Fruit fly (Drosophila melanogaster) whole organism, embryonic: Measurements from ENCODE around the gene Cep290.

Experiments used
- Bteb2 ChIP-seq: fragments of 200-800 bp; sonication (Bioruptor generic); optimal IDR thresholded peaks from 2 replicates; lab custom pipeline; 2016; ENCODE audit warnings: missing biosample characterization, missing genetic modification characterization
- CG11398 ChIP-seq: fragments of 200-800 bp; sonication (Bioruptor generic); optimal IDR thresholded peaks from 2 replicates; lab custom pipeline; 2016; ENCODE audit warnings: missing biosample characterization, missing genetic modification characterization
- CG14014 ChIP-seq: fragments of 200-800 bp; sonication (Bioruptor generic); IDR thresholded peaks from 2 replicates; pipeline ENCODE4 v1.3.6; 2022; ENCODE audit warnings: missing biosample characterization, missing genetic modification characterization
- CG16863 ChIP-seq: fragments of 200-800 bp; sonication (Bioruptor generic); optimal IDR thresholded peaks from 3 replicates; lab custom pipeline; 2016; ENCODE audit warnings: missing biosample characterization, missing genetic modification characterization
- CG17912 ChIP-seq: fragments of 200-800 bp; sonication (Bioruptor generic); optimal IDR thresholded peaks from 2 replicates; lab custom pipeline; 2018; ENCODE audit warnings: missing biosample characterization, mild to moderate bottlenecking, missing genetic modification characterization
- CG1792 ChIP-seq: fragments of 200-800 bp; sonication (Bioruptor generic); optimal IDR thresholded peaks from 2 replicates; lab custom pipeline; 2016; ENCODE audit warnings: missing biosample characterization, missing genetic modification characterization
- CG2889 ChIP-seq: fragments of 200-800 bp; sonication (Bioruptor generic); IDR thresholded peaks from 3 replicates; pipeline ENCODE4 v1.3.6; 2022; ENCODE audit warnings: missing biosample characterization, missing genetic modification characterization
- CG30431 ChIP-seq: fragments of 200-800 bp; sonication (Bioruptor generic); optimal IDR thresholded peaks from 2 replicates; lab custom pipeline; 2017; ENCODE audit warnings: missing biosample characterization, missing genetic modification characterization
- CG3407 ChIP-seq: fragments of 200-800 bp; sonication (Bioruptor generic); optimal IDR thresholded peaks from 2 replicates; lab custom pipeline; 2018; ENCODE audit warnings: missing biosample characterization, mild to moderate bottlenecking, missing genetic modification characterization
- CG34376 ChIP-seq: fragments of 200-800 bp; sonication (Bioruptor generic); optimal IDR thresholded peaks from 2 replicates; lab custom pipeline; 2018; ENCODE audit warnings: missing biosample characterization, mild to moderate bottlenecking, missing genetic modification characterization
- CG4282 ChIP-seq: fragments of 200-800 bp; sonication (Bioruptor generic); optimal IDR thresholded peaks from 2 replicates; lab custom pipeline; 2016; ENCODE audit warnings: missing biosample characterization, missing genetic modification characterization
- CG43689 ChIP-seq: fragments of 200-800 bp; sonication (Bioruptor generic); IDR thresholded peaks from 2 replicates; pipeline ENCODE4 v1.3.6; 2022; ENCODE audit warnings: missing biosample characterization, missing genetic modification characterization
- CG4424 ChIP-seq: fragments of 200-800 bp; sonication (Bioruptor generic); optimal IDR thresholded peaks from 3 replicates; lab custom pipeline; 2016; ENCODE audit warnings: missing biosample characterization, missing genetic modification characterization
- CG6175 ChIP-seq: fragments of 200-800 bp; sonication (Bioruptor generic); IDR thresholded peaks from 3 replicates; pipeline ENCODE4 v1.3.6; 2022; ENCODE audit warnings: missing biosample characterization, missing genetic modification characterization
- CG6683 ChIP-seq: fragments of 200-800 bp; sonication (Bioruptor generic); optimal IDR thresholded peaks from 2 replicates; lab custom pipeline; 2017; ENCODE audit warnings: missing biosample characterization, mild to moderate bottlenecking, missing genetic modification characterization, missing genetic modification reagents
- CG7556 ChIP-seq: fragments of 200-800 bp; sonication (Bioruptor generic); optimal IDR thresholded peaks from 2 replicates; lab custom pipeline; 2017; ENCODE audit warnings: missing biosample characterization, mild to moderate bottlenecking, missing genetic modification characterization
- CG7786 ChIP-seq: fragments of 200-800 bp; sonication (Bioruptor generic); optimal IDR thresholded peaks from 2 replicates; lab custom pipeline; 2016; ENCODE audit warnings: missing biosample characterization, missing genetic modification characterization
- CG7963 ChIP-seq: fragments of 200-800 bp; sonication (Bioruptor generic); IDR thresholded peaks from 3 replicates; pipeline ENCODE4 v1.3.6; 2022; ENCODE audit warnings: missing biosample characterization, missing genetic modification characterization; ENCODE audit not compliant: partially characterized antibody
- CG7987 ChIP-seq: fragments of 200-800 bp; sonication (Bioruptor generic); optimal IDR thresholded peaks from 2 replicates; lab custom pipeline; 2018; ENCODE audit warnings: missing biosample characterization, mild to moderate bottlenecking, missing genetic modification characterization, moderate library complexity
- CG8765 ChIP-seq: fragments of 200-800 bp; sonication (Bioruptor generic); IDR thresholded peaks from 2 replicates; pipeline ENCODE4 v1.3.6; 2022; ENCODE audit warnings: missing biosample characterization, missing genetic modification characterization
- CG9609 ChIP-seq: fragments of 200-800 bp; sonication (Bioruptor generic); optimal IDR thresholded peaks from 3 replicates; lab custom pipeline; 2016; ENCODE audit warnings: missing biosample characterization, missing genetic modification characterization
- CrebB ChIP-seq: fragments of 200-800 bp; sonication (Bioruptor generic); optimal IDR thresholded peaks from 3 replicates; lab custom pipeline; 2018; ENCODE audit warnings: missing biosample characterization, mild to moderate bottlenecking, missing genetic modification characterization
- Dll ChIP-seq: fragments of 200-800 bp; sonication (Bioruptor generic); IDR thresholded peaks from 4 replicates; pipeline ENCODE4 v1.3.6; 2022; ENCODE audit warnings: missing biosample characterization, missing genetic modification characterization; ENCODE audit not compliant: partially characterized antibody
- HLH4C ChIP-seq: fragments of 200-800 bp; sonication (Bioruptor generic); IDR thresholded peaks from 3 replicates; pipeline ENCODE4 v1.3.6; 2022; ENCODE audit warnings: missing biosample characterization, missing genetic modification characterization; ENCODE audit not compliant: partially characterized antibody
- HLHmδ ChIP-seq: fragments of 200-800 bp; sonication (Bioruptor generic); optimal IDR thresholded peaks from 2 replicates; lab custom pipeline; 2018; ENCODE audit warnings: missing biosample characterization, mild to moderate bottlenecking, missing genetic modification characterization, moderate library complexity
- HmgZ ChIP-seq: fragments of 200-800 bp; sonication (Bioruptor generic); optimal IDR thresholded peaks from 2 replicates; lab custom pipeline; 2018; ENCODE audit warnings: missing biosample characterization, mild to moderate bottlenecking, missing genetic modification characterization
- Hsf ChIP-seq: fragments of 200-800 bp; sonication (Bioruptor generic); optimal IDR thresholded peaks from 3 replicates; lab custom pipeline; 2016; ENCODE audit warnings: missing biosample characterization, missing genetic modification characterization
- Jarid2 ChIP-seq: fragments of 200-800 bp; sonication (Bioruptor generic); optimal IDR thresholded peaks from 3 replicates; lab custom pipeline; 2017; ENCODE audit warnings: mild to moderate bottlenecking, missing biosample characterization, missing genetic modification reagents, missing genetic modification characterization
- Sin3A ChIP-seq: fragments of >200 bp; optimal IDR thresholded peaks from 2 replicates; lab custom pipeline; 2018
- Spps ChIP-seq: fragments of 200-800 bp; sonication (Bioruptor generic); optimal IDR thresholded peaks from 2 replicates; lab custom pipeline; 2018; ENCODE audit warnings: missing biosample characterization, mild to moderate bottlenecking, missing genetic modification characterization
- Usf ChIP-seq: fragments of 200-800 bp; sonication (Bioruptor generic); optimal IDR thresholded peaks from 2 replicates; lab custom pipeline; 2017; ENCODE audit warnings: missing genotype, missing biosample characterization, missing genetic modification characterization
- dati ChIP-seq: fragments of 200-800 bp; sonication (Bioruptor generic); IDR thresholded peaks from 2 replicates; pipeline ENCODE4 v1.3.6; 2022; ENCODE audit warnings: missing biosample characterization, missing genetic modification characterization
- dmrt11E ChIP-seq: fragments of 200-800 bp; sonication (Bioruptor generic); optimal IDR thresholded peaks from 3 replicates; lab custom pipeline; 2018; ENCODE audit warnings: missing biosample characterization, mild to moderate bottlenecking, missing genetic modification characterization, moderate library complexity
- fd64A ChIP-seq: fragments of 200-800 bp; sonication (Bioruptor generic); optimal IDR thresholded peaks from 3 replicates; lab custom pipeline; 2018; ENCODE audit warnings: missing biosample characterization, mild to moderate bottlenecking, missing genetic modification characterization
- fu2 ChIP-seq: fragments of 200-800 bp; sonication (Bioruptor generic); optimal IDR thresholded peaks from 2 replicates; lab custom pipeline; 2016; ENCODE audit warnings: missing biosample characterization, missing genetic modification characterization
- gsb-n ChIP-seq: fragments of 200-800 bp; sonication (Bioruptor generic); optimal IDR thresholded peaks from 3 replicates; lab custom pipeline; 2018; ENCODE audit warnings: missing biosample characterization, mild to moderate bottlenecking, missing genetic modification characterization
- knrl ChIP-seq: fragments of 200-800 bp; sonication (Bioruptor generic); IDR thresholded peaks from 3 replicates; pipeline ENCODE4 v1.3.6; 2022; ENCODE audit warnings: missing biosample characterization, missing genetic modification characterization; ENCODE audit not compliant: partially characterized antibody
- lbe ChIP-seq: fragments of 200-800 bp; sonication (Bioruptor generic); optimal IDR thresholded peaks from 2 replicates; lab custom pipeline; 2016; ENCODE audit warnings: missing biosample characterization, mild to moderate bottlenecking, missing genetic modification characterization
- lmd ChIP-seq: fragments of 200-800 bp; sonication (Bioruptor generic); IDR thresholded peaks from 2 replicates; pipeline ENCODE4 v1.3.6; 2022; ENCODE audit warnings: missing biosample characterization, missing genetic modification characterization
- nau ChIP-seq: fragments of 200-800 bp; sonication (Bioruptor generic); optimal IDR thresholded peaks from 3 replicates; lab custom pipeline; 2017; ENCODE audit warnings: missing biosample characterization, mild to moderate bottlenecking, missing genetic modification characterization, missing genetic modification reagents
- p53 ChIP-seq: fragments of 200-800 bp; sonication (Bioruptor generic); optimal IDR thresholded peaks from 2 replicates; lab custom pipeline; 2016; ENCODE audit warnings: missing biosample characterization, missing genetic modification characterization
- ranshi ChIP-seq: fragments of 200-800 bp; sonication (Bioruptor generic); IDR thresholded peaks from 2 replicates; pipeline ENCODE4 v1.3.6; 2022; ENCODE audit warnings: missing biosample characterization, missing genetic modification characterization
- repo ChIP-seq: fragments of 200-800 bp; sonication (Bioruptor generic); optimal IDR thresholded peaks from 2 replicates; lab custom pipeline; 2016; ENCODE audit warnings: missing biosample characterization, missing genetic modification characterization
- rib ChIP-seq: fragments of 200-800 bp; sonication (Bioruptor generic); IDR thresholded peaks from 2 replicates; pipeline ENCODE4 v1.3.6; 2022; ENCODE audit warnings: missing biosample characterization, missing genetic modification characterization
- sim ChIP-seq: fragments of 200-800 bp; sonication (Bioruptor generic); IDR thresholded peaks from 2 replicates; pipeline ENCODE4 v1.3.6; 2022; ENCODE audit warnings: missing biosample characterization, missing genetic modification characterization
- trh ChIP-seq: fragments of 200-800 bp; sonication (Bioruptor generic); optimal IDR thresholded peaks from 2 replicates; lab custom pipeline; 2016; ENCODE audit warnings: missing biosample characterization, missing genetic modification characterization
- unc-4 ChIP-seq: fragments of 200-800 bp; sonication (Bioruptor generic); IDR thresholded peaks from 2 replicates; pipeline ENCODE4 v1.3.6; 2022; ENCODE audit warnings: missing biosample characterization, missing genetic modification characterization; ENCODE audit not compliant: partially characterized antibody
- vnd ChIP-seq: fragments of 200-800 bp; sonication (Bioruptor generic); IDR thresholded peaks from 3 replicates; pipeline ENCODE4 v1.3.6; 2022; ENCODE audit warnings: missing biosample characterization, missing genetic modification characterization; ENCODE audit not compliant: partially characterized antibody
- yki ChIP-seq: fragments of >200 bp; optimal IDR thresholded peaks from 3 replicates; lab custom pipeline; 2018
- zen2 ChIP-seq: fragments of 200-800 bp; sonication (Bioruptor generic); IDR thresholded peaks from 3 replicates; pipeline ENCODE4 v1.3.6; 2022; ENCODE audit warnings: missing biosample characterization, missing genetic modification characterization; ENCODE audit not compliant: partially characterized antibody

Cep290 gene

dm6 chr3L:881496-882235 lies 37.9 kb downstream of the Cep290 start, which contains the start of gene CG13907 (continued):
- TF ChIP-seq vnd (GFP tag; lab: Robert Waterston, UW) (no peak), dmrt11E (tag; lab: Kevin White, UChicago) (no peak), sim (GFP tag; lab: Robert Waterston, UW) (no peak), Dll (peak; percentile 44; the same call in 1 of the 4 replicates), repo (GFP tag; lab: Kevin White, UChicago) (no peak), trh (GFP tag; lab: Kevin White, UChicago) (no peak), CG43689 (no peak), nau (peak; percentile 49), CG7987 (no peak), CG30431 (GFP tag; lab: Kevin White, UChicago) (no peak), Bteb2 (GFP tag; lab: Kevin White, UChicago) (no peak), CG2889 (no peak), CG17912 (GFP tag; lab: Kevin White, UChicago) (no peak), Spps (tag; lab: Kevin White, UChicago) (no peak), CG16863 (GFP tag; lab: Kevin White, UChicago) (no peak), gsb-n (tag; lab: Kevin White, UChicago) (no peak), HLH4C (GFP tag; lab: Robert Waterston, UW) (0 out of 3 replicates have a peak, but pooled peaks have one; percentile 26), CrebB (tag; lab: Kevin White, UChicago) (no peak), CG7786 (GFP tag; lab: Kevin White, UChicago) (no peak), CG34376 (GFP tag; lab: Kevin White, UChicago) (no peak), CG1792 (no peak), CG4424 (GFP tag; lab: Kevin White, UChicago) (no peak), rib (GFP tag; lab: Robert Waterston, UW) (no peak), CG6683 (GFP tag; lab: Kevin White, UChicago) (no peak), Hsf (no peak), Usf (GFP tag; lab: Kevin White, UChicago) (no peak), CG7556 (GFP tag; lab: Kevin White, UChicago) (no peak), ranshi (GFP tag; lab: Robert Waterston, UW) (no peak), knrl (GFP tag; lab: Robert Waterston, UW) (0 out of 3 replicates have a peak, but pooled peaks have one; percentile 17), CG3407 (GFP tag; lab: Kevin White, UChicago) (no peak), Jarid2 (GFP tag; lab: Kevin White, UChicago) (no peak), CG4282 (GFP tag; lab: Kevin White, UChicago) (no peak), CG7963 (no peak), CG6175 (GFP tag; lab: Robert Waterston, UW) (no peak), p53 (no peak), HLHmδ (GFP tag; lab: Kevin White, UChicago) (peak; percentile 5), Sin3A (no peak), yki (lab: Kevin White, UChicago) (peak; percentile 26), fd64A (GFP tag; lab: Kevin White, UChicago) (peak; percentile 37), fu2 (no peak), CG11398 (GFP tag; lab: Kevin White, UChicago) (no peak), dati (GFP tag; lab: Robert Waterston, UW) (no peak), lbe (GFP tag; lab: Kevin White, UChicago) (peak; percentile 15), CG9609 (no peak), zen2 (GFP tag; lab: Robert Waterston, UW) (peak; percentile 47; the same call in 2 of the 3 replicates), HmgZ (tag; lab: Kevin White, UChicago) (no peak), CG8765 (GFP tag; lab: Robert Waterston, UW) (no peak), CG14014 (GFP tag; lab: Robert Waterston, UW) (no peak), unc-4 (GFP tag; lab: Robert Waterston, UW) (peak; percentile 43; the same call in 1 of the 2 replicates), lmd (GFP tag; lab: Robert Waterston, UW) (no peak)
